Worm (Caenorhabditis elegans) whole organism, young adult: ENCODE measurements around the gene seld-1.
"Not testable (repeated sequence)": the region's sequence is repeated elsewhere in the genome, so short reads cannot be mapped to it uniquely, and the experiment has no call there.

Experiments
- F55B11.4 ChIP-seq: sonication (generic microtip); optimal IDR thresholded peaks from 2 replicates; lab custom pipeline; 2016; ENCODE audit warnings: missing compliant biosample characterization, missing genetic modification characterization, borderline replicate concordance; ENCODE audit not compliant: insufficient read depth
- Y56A3A.18 ChIP-seq: fragments of 200-800 bp; sonication (Bioruptor generic); IDR thresholded peaks from 2 replicates; pipeline ENCODE4 v1.3.6; 2022; ENCODE audit warnings: missing genetic modification reagents, missing genetic modification characterization, missing compliant biosample characterization
- Y79H2A.3 ChIP-seq: fragments of 200-800 bp; sonication (Bioruptor generic); conservative IDR thresholded peaks from 2 replicates; pipeline ENCODE4 v1.3.6; 2022; ENCODE audit warnings: missing genetic modification reagents, missing genetic modification characterization, missing compliant biosample characterization
- ama-1 ChIP-seq, 3 experiments: fragments of 150-350 bp in 1 of 3; sonication (generic microtip) in 2 of 3; optimal IDR thresholded peaks; 2 replicates each; lab custom pipeline; 2014 to 2018; ENCODE audit warnings: missing biosample characterization in 2 of 3, missing genetic modification characterization in 2 of 3, missing genetic modification reagents in 2 of 3
- ceh-91 ChIP-seq: fragments of 200-800 bp; sonication (Bioruptor generic); IDR thresholded peaks from 2 replicates; pipeline ENCODE4 v1.3.6; 2022; ENCODE audit warnings: missing genetic modification reagents, missing genetic modification characterization, missing compliant biosample characterization
- efl-1 ChIP-seq: fragments of 150-350 bp; optimal IDR thresholded peaks from 2 replicates; lab custom pipeline; 2014; ENCODE audit warnings: missing biosample characterization, missing genetic modification reagents, missing genetic modification characterization
- hrde-1 ChIP-seq: sonication (generic microtip); optimal IDR thresholded peaks from 2 replicates; lab custom pipeline; 2016; ENCODE audit warnings: missing genetic modification characterization, mild to moderate bottlenecking, missing compliant biosample characterization, moderate library complexity, missing genotype, missing genetic modification reagents, borderline replicate concordance
- nfyb-1 ChIP-seq: fragments of 200-800 bp; sonication (Bioruptor generic); IDR thresholded peaks from 2 replicates; pipeline ENCODE4 v1.3.6; 2022; ENCODE audit warnings: missing genetic modification reagents, missing genetic modification characterization, missing compliant biosample characterization
- snpc-4 ChIP-seq, 5 experiments: fragments of 150-350 bp in 1 of 5; sonication (generic microtip) in 4 of 5; optimal IDR thresholded peaks; 2 replicates each; lab custom pipeline; 2014 to 2018; ENCODE audit warnings: missing genetic modification characterization in 5 of 5, missing biosample characterization in 3 of 5, antibody characterized with exemption in 2 of 5, mild to moderate bottlenecking in 2 of 5, missing compliant biosample characterization in 2 of 5, missing genotype in 2 of 5, moderate library complexity in 2 of 5, missing genetic modification reagents in 1 of 5
- tbp1 ChIP-seq: fragments of 200-800 bp; sonication (Bioruptor generic); optimal IDR thresholded peaks from 2 replicates; lab custom pipeline; 2018; ENCODE audit warnings: mild to moderate bottlenecking, missing genetic modification characterization, missing compliant biosample characterization

ce11 chrIV:13504065-13504464 lies 1.2 kb upstream of the seld-1 start:
- TF ChIP-seq ama-1 (optimal IDR thresholded peaks at IDR 0.05; lab: Kevin White, UChicago); ama-1 (GFP tag; optimal IDR thresholded peaks at IDR 0.05; lab: Kevin White, UChicago); F55B11.4; ceh-91; hrde-1; Y79H2A.3 (GFP tag; lab: Robert Waterston, UW); nfyb-1; efl-1 (GFP tag; lab: Kevin White, UChicago); Y56A3A.18 (GFP tag; lab: Robert Waterston, UW); snpc-4 (GFP tag; optimal IDR thresholded peaks at IDR 0.05; lab: Kevin White, UChicago); snpc-4 (tag; optimal IDR thresholded peaks at IDR 0.05; lab: Kevin White, UChicago): not testable (repeated sequence)
- peak; percentile 65 for TF ChIP-seq tbp1
